Worm (Caenorhabditis elegans) whole organism, L1 larva: Measurements from ENCODE around the gene fbxl-3.

Experiments
- C04F5.9 ChIP-seq: sonication (generic microtip); optimal IDR thresholded peaks from 2 replicates; lab custom pipeline; 2016; ENCODE audit warnings: missing genetic modification characterization, missing compliant biosample characterization
- C16A3.4 ChIP-seq: fragments of 150-350 bp; optimal IDR thresholded peaks from 2 replicates; lab custom pipeline; 2014; ENCODE audit warnings: missing biosample characterization, missing genetic modification characterization
- C34B4.2 ChIP-seq: sonication (generic microtip); optimal IDR thresholded peaks from 2 replicates; lab custom pipeline; 2017; ENCODE audit warnings: mild to moderate bottlenecking, missing genetic modification characterization, missing compliant biosample characterization
- F16B12.6 ChIP-seq: fragments of 150-350 bp; optimal IDR thresholded peaks from 2 replicates; lab custom pipeline; 2014; ENCODE audit warnings: missing biosample characterization, missing genetic modification characterization
- Y116A8C.19 ChIP-seq: sonication (generic microtip); optimal IDR thresholded peaks from 2 replicates; lab custom pipeline; 2016; ENCODE audit warnings: missing compliant biosample characterization, missing genetic modification characterization, borderline replicate concordance
- ama-1 ChIP-seq: fragments of 150-350 bp; optimal IDR thresholded peaks from 2 replicates; lab custom pipeline; 2014
- blmp-1 ChIP-seq: fragments of 150-350 bp; optimal IDR thresholded peaks from 2 replicates; lab custom pipeline; 2014; ENCODE audit warnings: missing biosample characterization, missing genetic modification characterization
- ceh-8 ChIP-seq: fragments of 200-800 bp; sonication (Bioruptor generic); optimal IDR thresholded peaks from 2 replicates; lab custom pipeline; 2018; ENCODE audit warnings: mild to moderate bottlenecking, missing genetic modification characterization, moderate library complexity, missing compliant biosample characterization
- ceh-82 ChIP-seq, 3 experiments: fragments of 150-350 bp in 1 of 3; sonication (generic microtip) in 2 of 3; optimal IDR thresholded peaks; 2 replicates each; lab custom pipeline; 2014 to 2017; ENCODE audit warnings: missing biosample characterization in 3 of 3, missing genetic modification characterization in 3 of 3
- ceh-88 ChIP-seq: fragments of 200-800 bp; sonication (Bioruptor generic); IDR thresholded peaks from 2 replicates; pipeline ENCODE4 v1.3.6; 2022; ENCODE audit warnings: missing genetic modification characterization, missing compliant biosample characterization
- ces-1 ChIP-seq: fragments of 150-350 bp; optimal IDR thresholded peaks from 2 replicates; lab custom pipeline; 2014; ENCODE audit warnings: missing biosample characterization, missing genetic modification reagents, missing genetic modification characterization
- dpl-1 ChIP-seq, 3 experiments: fragments of 150-350 bp in 2 of 3; sonication (generic microtip) in 1 of 3; optimal IDR thresholded peaks; 2 replicates each; lab custom pipeline; 2014 to 2017; ENCODE audit warnings: missing biosample characterization in 3 of 3, missing genetic modification characterization in 3 of 3, missing genetic modification reagents in 3 of 3
- efl-1 ChIP-seq, 4 experiments: fragments of 150-350 bp; optimal IDR thresholded peaks in 3 of 4; peaks in 1 of 4; 1 replicate in 1 of 4; 2 replicates in 3 of 4; lab custom pipeline; 2014; ENCODE audit warnings: missing biosample characterization in 2 of 4, missing genetic modification characterization in 2 of 4, missing genetic modification reagents in 2 of 4
- egl-13 ChIP-seq: sonication (generic microtip); optimal IDR thresholded peaks from 2 replicates; lab custom pipeline; 2016; ENCODE audit warnings: missing genotype, missing genetic modification reagents, missing genetic modification characterization, missing compliant biosample characterization
- elt-2 ChIP-seq: sonication (generic microtip); optimal IDR thresholded peaks from 2 replicates; lab custom pipeline; 2016; ENCODE audit warnings: missing genetic modification characterization, mild to moderate bottlenecking, inconsistent platforms, missing compliant biosample characterization, missing genetic modification reagents
- elt-3 ChIP-seq, 6 experiments: fragments of 150-350 bp in 1 of 6; sonication (generic microtip); optimal IDR thresholded peaks; 2 replicates each; lab custom pipeline; 2017 to 2018; ENCODE audit warnings: missing biosample characterization in 6 of 6, missing genetic modification characterization in 6 of 6, inconsistent platforms in 1 of 6
- ets-5 ChIP-seq: fragments of 200-800 bp; sonication (Bioruptor generic); IDR thresholded peaks from 2 replicates; pipeline ENCODE4 v1.3.6; 2022; ENCODE audit warnings: missing genetic modification characterization, missing compliant biosample characterization
- fos-1 ChIP-seq: fragments of 150-350 bp; optimal IDR thresholded peaks from 2 replicates; lab custom pipeline; 2014; ENCODE audit warnings: missing biosample characterization, missing genetic modification characterization
- jun-1 ChIP-seq: fragments of 150-350 bp; optimal IDR thresholded peaks from 2 replicates; lab custom pipeline; 2014; ENCODE audit warnings: missing biosample characterization, missing genetic modification reagents, missing genetic modification characterization
- lin-13 ChIP-seq: fragments of 150-350 bp; optimal IDR thresholded peaks from 2 replicates; lab custom pipeline; 2014; ENCODE audit warnings: missing biosample characterization, missing genetic modification reagents, missing genetic modification characterization
- lin-14 ChIP-seq: fragments of 200-800 bp; sonication (Bioruptor generic); optimal IDR thresholded peaks from 2 replicates; lab custom pipeline; 2018; ENCODE audit warnings: mild to moderate bottlenecking, missing genetic modification characterization, moderate library complexity, missing compliant biosample characterization
- lin-15B ChIP-seq: fragments of 150-350 bp; sonication (generic microtip); optimal IDR thresholded peaks from 3 replicates; lab custom pipeline; 2014; ENCODE audit warnings: missing biosample characterization, missing genetic modification characterization
- lin-35 ChIP-seq, 2 experiments: fragments of 150-350 bp; optimal IDR thresholded peaks; 2 replicates each; lab custom pipeline; 2014; ENCODE audit warnings: missing biosample characterization in 2 of 2, missing genetic modification characterization in 2 of 2, missing genetic modification reagents in 2 of 2
- lin-39 ChIP-seq: fragments of 150-350 bp; optimal IDR thresholded peaks from 2 replicates; lab custom pipeline; 2014; ENCODE audit warnings: missing biosample characterization, missing genetic modification reagents, missing genetic modification characterization
- lsy-2 ChIP-seq, 2 experiments: fragments of 150-350 bp; optimal IDR thresholded peaks; 2 replicates each; lab custom pipeline; 2014; ENCODE audit warnings: missing biosample characterization in 2 of 2, missing genetic modification characterization in 2 of 2
- mdl-1 ChIP-seq, 2 experiments: fragments of 150-350 bp; optimal IDR thresholded peaks; 2 replicates each; lab custom pipeline; 2014 to 2017; ENCODE audit warnings: missing biosample characterization in 2 of 2, missing genetic modification characterization in 2 of 2, inconsistent platforms in 1 of 2
- mep-1 ChIP-seq: fragments of 150-350 bp; optimal IDR thresholded peaks from 2 replicates; lab custom pipeline; 2014; ENCODE audit warnings: missing biosample characterization, missing genetic modification characterization
- nhr-11 ChIP-seq: fragments of 150-350 bp; optimal IDR thresholded peaks from 2 replicates; lab custom pipeline; 2014; ENCODE audit warnings: missing biosample characterization, missing genetic modification characterization
- nhr-19 ChIP-seq: fragments of 200-800 bp; sonication (Bioruptor generic); conservative IDR thresholded peaks from 2 replicates; pipeline ENCODE4 v1.3.6; 2022; ENCODE audit warnings: missing genetic modification characterization, missing compliant biosample characterization
- nhr-20 ChIP-seq: sonication (generic microtip); optimal IDR thresholded peaks from 2 replicates; lab custom pipeline; 2016; ENCODE audit warnings: mild to moderate bottlenecking, missing genetic modification characterization, missing compliant biosample characterization
- nhr-47 ChIP-seq: sonication (generic microtip); optimal IDR thresholded peaks from 2 replicates; lab custom pipeline; 2016; ENCODE audit warnings: mild to moderate bottlenecking, missing genetic modification characterization, moderate library complexity, missing compliant biosample characterization
- nhr-71 ChIP-seq: sonication (generic microtip); optimal IDR thresholded peaks from 2 replicates; lab custom pipeline; 2016; ENCODE audit warnings: mild to moderate bottlenecking, missing genetic modification characterization, moderate library complexity, missing compliant biosample characterization
- nhr-76 ChIP-seq: sonication (generic microtip); optimal IDR thresholded peaks from 2 replicates; lab custom pipeline; 2017; ENCODE audit warnings: missing biosample characterization, missing genetic modification characterization
- nhr-77 ChIP-seq: fragments of 150-350 bp; optimal IDR thresholded peaks from 2 replicates; lab custom pipeline; 2014; ENCODE audit warnings: missing biosample characterization, missing genetic modification characterization
- nhr-84 ChIP-seq: sonication (generic microtip); optimal IDR thresholded peaks from 2 replicates; lab custom pipeline; 2017; ENCODE audit warnings: missing biosample characterization, missing genetic modification characterization
- nhr-85 ChIP-seq: sonication (generic microtip); peaks from one replicate; lab custom pipeline; 2016; ENCODE audit warnings: missing genetic modification characterization, inconsistent platforms, missing compliant biosample characterization
- nhr-90 ChIP-seq: sonication (generic microtip); optimal IDR thresholded peaks from 2 replicates; lab custom pipeline; 2016; ENCODE audit warnings: mild to moderate bottlenecking, missing genetic modification characterization, missing compliant biosample characterization; ENCODE audit not compliant: poor library complexity
- pax-3 ChIP-seq: fragments of 200-800 bp; sonication (Bioruptor generic); optimal IDR thresholded peaks from 2 replicates; lab custom pipeline; 2018; ENCODE audit warnings: mild to moderate bottlenecking, missing genetic modification characterization, moderate library complexity, missing compliant biosample characterization
- rnt-1 ChIP-seq: sonication (generic microtip); optimal IDR thresholded peaks from 2 replicates; lab custom pipeline; 2016; ENCODE audit warnings: mild to moderate bottlenecking, missing genetic modification characterization, moderate library complexity, missing compliant biosample characterization
- snpc-4 ChIP-seq: fragments of 150-350 bp; optimal IDR thresholded peaks from 2 replicates; lab custom pipeline; 2014; ENCODE audit warnings: missing biosample characterization, missing genetic modification characterization
- snu-23 ChIP-seq: sonication (generic microtip); optimal IDR thresholded peaks from 2 replicates; lab custom pipeline; 2016; ENCODE audit warnings: missing genetic modification characterization, missing compliant biosample characterization
- sup-37 ChIP-seq: fragments of 200-800 bp; sonication (Bioruptor generic); optimal IDR thresholded peaks from 2 replicates; lab custom pipeline; 2018; ENCODE audit warnings: mild to moderate bottlenecking, missing genetic modification characterization, missing compliant biosample characterization
- swsn-7 ChIP-seq: sonication (generic microtip); optimal IDR thresholded peaks from 2 replicates; lab custom pipeline; 2016; ENCODE audit warnings: missing genetic modification characterization, missing compliant biosample characterization
- tbx-2 ChIP-seq: sonication (generic microtip); optimal IDR thresholded peaks from 2 replicates; lab custom pipeline; 2016; ENCODE audit warnings: missing genetic modification characterization, missing compliant biosample characterization
- ztf-11 ChIP-seq, 2 experiments: sonication (generic microtip); optimal IDR thresholded peaks; 2 replicates each; lab custom pipeline; 2016 to 2017; ENCODE audit warnings: missing genetic modification characterization in 2 of 2, missing biosample characterization in 1 of 2, missing compliant biosample characterization in 1 of 2
- ztf-4 ChIP-seq: fragments of 150-350 bp; optimal IDR thresholded peaks from 2 replicates; lab custom pipeline; 2014; ENCODE audit warnings: missing biosample characterization, missing genetic modification characterization

The fbxl-3 gene

DNA sequence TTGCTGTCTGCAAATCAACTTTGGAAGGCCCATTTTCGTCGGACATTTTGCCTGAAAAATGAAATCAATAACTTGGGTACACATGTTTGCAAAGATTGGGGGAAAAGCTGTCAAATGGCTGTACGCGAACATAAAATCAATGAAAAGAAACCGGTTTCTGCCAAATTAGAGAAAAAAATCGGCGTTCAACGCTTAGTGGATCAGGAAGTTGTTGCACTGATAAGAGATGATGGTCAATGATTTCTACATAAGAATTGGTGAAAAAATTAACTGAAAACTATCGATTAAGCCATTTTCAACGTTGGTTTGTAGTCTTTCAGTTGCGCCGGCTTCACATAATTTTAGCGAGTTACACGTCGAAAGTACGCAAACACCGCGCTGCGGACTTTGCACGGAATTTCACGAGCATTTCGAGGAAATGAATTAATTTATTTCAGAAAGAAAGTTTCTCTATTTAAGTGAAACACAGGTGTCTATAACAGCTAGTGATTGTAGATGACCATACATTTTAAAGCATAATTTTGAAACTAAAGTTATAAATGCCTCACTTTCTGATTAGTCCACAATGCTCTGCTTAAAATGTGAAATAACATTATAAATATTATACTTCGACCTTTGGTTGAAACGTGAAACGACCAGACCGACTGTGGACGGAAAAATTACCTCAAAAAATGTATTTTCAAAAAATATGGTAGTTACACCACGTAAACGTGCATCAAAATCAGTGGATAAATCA lies 31.0 kb upstream of the fbxl-3 start, which contains the start of the genes F07F6.4 and F07F6.2 (continued):
- no peak for TF ChIP-seq ets-5 (GFP tag; lab: Robert Waterston, UW)
- TF ChIP-seq nhr-76 (tag; lab: Kevin White, UChicago), result no peak
- no peak for TF ChIP-seq lin-14 (GFP tag; lab: Kevin White, UChicago)
- no peak for TF ChIP-seq nhr-77

DNA sequence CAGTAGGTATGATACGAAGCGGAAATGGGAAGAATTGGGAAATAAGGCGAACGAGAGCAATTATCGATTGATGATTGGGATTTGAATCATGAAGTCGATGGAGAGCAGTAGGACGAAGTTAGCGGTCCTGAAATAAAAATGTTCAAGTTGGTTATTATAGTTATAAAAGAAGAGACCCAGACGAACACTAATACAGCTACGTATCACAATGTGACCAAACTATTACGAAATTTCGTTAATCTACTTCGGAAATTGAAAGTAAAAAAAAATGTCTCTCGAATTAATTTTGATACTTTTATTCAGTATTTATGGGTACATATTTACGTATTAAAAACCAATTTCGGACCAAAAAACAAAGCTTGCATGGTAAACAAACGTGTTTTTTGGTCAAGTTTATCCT lies 27.8 kb upstream of the fbxl-3 start:
- no peak for TF ChIP-seq lin-35 (GFP tag; optimal IDR thresholded peaks at IDR 0.05; lab: Kevin White, UChicago)
- TF ChIP-seq ceh-8 (GFP tag; lab: Kevin White, UChicago), result no peak
- no peak for TF ChIP-seq pax-3
- TF ChIP-seq swsn-7 (tag; lab: Kevin White, UChicago), result no peak
- no peak for TF ChIP-seq lin-39 (tag; lab: Kevin White, UChicago)
- no peak for TF ChIP-seq ztf-11 (tag; optimal IDR thresholded peaks at IDR 0.05; lab: Kevin White, UChicago)
- no peak for TF ChIP-seq nhr-11 (tag; lab: Kevin White, UChicago)
- peak; percentile 12 for TF ChIP-seq nhr-85 (tag; lab: Kevin White, UChicago)

DNA sequence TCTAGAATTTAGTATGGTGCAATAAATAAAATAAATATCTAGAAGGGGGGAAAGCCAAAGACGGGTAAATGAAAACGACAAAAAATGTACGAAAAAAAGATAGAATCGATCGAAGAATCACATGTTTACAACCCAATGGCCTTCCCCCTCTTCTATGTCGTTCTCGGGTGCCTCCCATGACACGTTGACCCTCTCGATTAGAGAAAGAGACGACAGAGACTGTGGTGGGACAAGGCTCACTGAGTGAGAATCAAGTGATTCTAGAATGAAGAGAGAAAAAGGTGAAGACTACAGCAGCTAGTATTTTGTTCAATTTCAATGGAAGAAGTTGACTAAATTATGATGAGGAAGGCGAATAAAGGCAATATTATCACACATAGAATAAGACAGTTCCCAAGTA lies 27.4 kb upstream of the fbxl-3 start:
- TF ChIP-seq lsy-2 (tag; optimal IDR thresholded peaks at IDR 0.05; lab: Kevin White, UChicago) (peak; percentile 56 to 73), nhr-71 (tag; lab: Kevin White, UChicago) (peak; percentile 78), blmp-1 (tag; lab: Kevin White, UChicago) (peak; percentile 34), ces-1 (GFP tag; lab: Kevin White, UChicago) (no peak), jun-1 (no peak), snu-23 (GFP tag; lab: Kevin White, UChicago) (peak; percentile 81), ztf-4 (tag; lab: Kevin White, UChicago) (peak; percentile 36), snpc-4 (peak; percentile 6), elt-3 (tag; optimal IDR thresholded peaks at IDR 0.05; lab: Kevin White, UChicago) (peak in 1 of 6 experiments; percentile 74), lin-35 (GFP tag; optimal IDR thresholded peaks at IDR 0.05; lab: Kevin White, UChicago) (peak; percentile 60 to 78), F16B12.6 (tag; lab: Kevin White, UChicago) (peak; percentile 34), Y116A8C.19 (tag; lab: Kevin White, UChicago) (no peak), nhr-19 (GFP tag; lab: Robert Waterston, UW) (peak; percentile 21; the same call in 1 of the 2 replicates), nhr-76 (tag; lab: Kevin White, UChicago) (no peak), ztf-11 (tag; optimal IDR thresholded peaks at IDR 0.05; lab: Kevin White, UChicago) (no peak), lin-14 (GFP tag; lab: Kevin White, UChicago) (peak; percentile 85), efl-1 (optimal IDR thresholded peaks at IDR 0.05; lab: Kevin White, UChicago) (peak; percentile 45 to 55), efl-1 (GFP tag; optimal IDR thresholded peaks at IDR 0.05 in 1 of 2; lab: Kevin White, UChicago) (peak; percentile 45 to 89), ets-5 (GFP tag; lab: Robert Waterston, UW) (no peak), mep-1 (peak; percentile 70), nhr-85 (tag; lab: Kevin White, UChicago) (peak; percentile 79), fos-1 (no peak), egl-13 (tag; lab: Kevin White, UChicago) (no peak), lin-15B (no peak), ceh-82 (tag; optimal IDR thresholded peaks at IDR 0.05; lab: Kevin White, UChicago) (no peak), nhr-84 (tag; lab: Kevin White, UChicago) (no peak), rnt-1 (peak; percentile 71), C16A3.4 (tag; lab: Kevin White, UChicago) (peak; percentile 55), nhr-20 (tag; lab: Kevin White, UChicago) (peak; percentile 60), ceh-8 (GFP tag; lab: Kevin White, UChicago) (no peak), dpl-1 (GFP tag; optimal IDR thresholded peaks at IDR 0.05; lab: Kevin White, UChicago) (peak; percentile 21 to 60 (median 58)), swsn-7 (tag; lab: Kevin White, UChicago) (peak; percentile 48), tbx-2 (tag; lab: Kevin White, UChicago) (no peak), nhr-90 (tag; lab: Kevin White, UChicago) (peak; percentile 17), ama-1 (lab: Kevin White, UChicago) (no peak), lin-13 (GFP tag; lab: Kevin White, UChicago) (peak; percentile 37), sup-37 (GFP tag; lab: Kevin White, UChicago) (no peak), C34B4.2 (tag; lab: Kevin White, UChicago) (no peak), C04F5.9 (tag; lab: Kevin White, UChicago) (no peak), elt-2 (tag; lab: Kevin White, UChicago) (peak; percentile 59), ceh-88 (GFP tag; lab: Robert Waterston, UW) (no peak), nhr-47 (peak; percentile 45), mdl-1 (tag; optimal IDR thresholded peaks at IDR 0.05; lab: Kevin White, UChicago) (peak in 1 of 2 experiments; percentile 62)
